Fruit fly (Drosophila melanogaster): Measurements from ENCODE around the gene CG13733.

Gene CG13733

DNA sequence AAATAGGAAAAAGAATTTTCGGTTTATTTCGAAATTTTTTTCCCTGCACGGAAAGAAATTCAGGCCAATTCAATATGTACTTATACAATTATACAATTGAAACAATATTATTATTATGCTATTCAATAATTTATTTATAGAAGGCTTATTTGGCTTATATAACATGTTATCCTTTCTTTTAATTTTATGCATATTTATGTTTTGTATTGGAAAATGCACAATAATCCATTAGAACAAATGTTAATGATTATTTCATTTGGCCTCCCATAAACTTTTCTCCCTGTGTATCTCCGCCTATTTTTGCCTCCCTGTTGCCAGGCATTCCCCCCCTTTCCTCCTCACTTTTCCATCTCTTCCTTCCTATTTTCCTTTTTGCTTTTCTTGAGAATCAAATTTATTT lies 30.8 kb downstream of the CG13733 start (continued):
- TF ChIP-seq Dad (GFP tag; optimal IDR thresholded peaks at IDR 0.05) (no peak), schlank (tag; optimal IDR thresholded peaks at IDR 0.05) (no peak), CG6689 (GFP tag; IDR thresholded peaks at IDR 0.05) (peak; percentile 38), Sry-β (GFP tag; optimal IDR thresholded peaks at IDR 0.05) (no peak), unc-4 (GFP tag; IDR thresholded peaks at IDR 0.05; ENCODE audit: partially characterized antibody) (no peak), CG5245 (GFP tag; optimal IDR thresholded peaks at IDR 0.05) (no peak), CG10543 (GFP tag; optimal IDR thresholded peaks at IDR 0.05) (peak; percentile 8), CrebB (tag; optimal IDR thresholded peaks at IDR 0.05) (no peak), CG7839 (tag; optimal IDR thresholded peaks at IDR 0.05) (peak; percentile 58), Adf1 (GFP tag; IDR thresholded peaks at IDR 0.05) (no peak), psq (GFP tag; optimal IDR thresholded peaks at IDR 0.05) (no peak), CG7357 (GFP tag; IDR thresholded peaks at IDR 0.05) (no peak), Side (GFP tag; optimal IDR thresholded peaks at IDR 0.05) (no peak), CG1233 (GFP tag; optimal IDR thresholded peaks at IDR 0.05) (no peak), CoRest (tag; optimal IDR thresholded peaks at IDR 0.05) (peak; percentile 38), zf30C (GFP tag; optimal IDR thresholded peaks at IDR 0.05) (peak; percentile 1), Dek (tag; optimal IDR thresholded peaks at IDR 0.05) (peak; percentile 19), CG2120 (GFP tag; optimal IDR thresholded peaks at IDR 0.05) (peak; percentile 38), HLH54F (GFP tag; optimal IDR thresholded peaks at IDR 0.05) (no peak), Oli (tag; optimal IDR thresholded peaks at IDR 0.05) (peak; percentile 16), E2f1 (GFP tag; IDR thresholded peaks at IDR 0.05) (0 out of 2 replicates have a peak, but pooled peaks have one; percentile 9), CG43689 (GFP tag; IDR thresholded peaks at IDR 0.05) (no peak), pfk (GFP tag; optimal IDR thresholded peaks at IDR 0.05) (no peak), Pdp1 (GFP tag; optimal IDR thresholded peaks at IDR 0.05) (no peak), HHEX (GFP tag; optimal IDR thresholded peaks at IDR 0.05) (peak; percentile 14), CG32772 (GFP tag; IDR thresholded peaks at IDR 0.05) (0 out of 2 replicates have a peak, but pooled peaks have one; percentile 27), Nf-YA (GFP tag; IDR thresholded peaks at IDR 0.05) (no peak), CG4424 (GFP tag; optimal IDR thresholded peaks at IDR 0.05) (peak; percentile 17), Xbp1 (GFP tag; optimal IDR thresholded peaks at IDR 0.05) (peak; percentile 34), sens (GFP tag) (no peak), CG2199 (GFP tag; IDR thresholded peaks at IDR 0.05) (no peak), Vsx1 (GFP tag; optimal IDR thresholded peaks at IDR 0.05) (no peak), Hmx (GFP tag; optimal IDR thresholded peaks at IDR 0.05) (no peak), eyg (GFP tag; optimal IDR thresholded peaks at IDR 0.05) (no peak), inv (GFP tag; IDR thresholded peaks at IDR 0.05; ENCODE audit: partially characterized antibody) (no peak), en (GFP tag; optimal IDR thresholded peaks at IDR 0.05) (no peak), CG12299 (tag; optimal IDR thresholded peaks at IDR 0.05) (no peak), CG16815 (GFP tag; optimal IDR thresholded peaks at IDR 0.05) (no peak), caup (GFP tag; optimal IDR thresholded peaks at IDR 0.05; ENCODE audit: severe bottlenecking) (peak; percentile 3), GATAe (GFP tag; conservative IDR thresholded peaks at IDR 0.05) (no peak), br (optimal IDR thresholded peaks at IDR 0.05) (no peak), Rfx (GFP tag; IDR thresholded peaks at IDR 0.05) (0 out of 2 replicates have a peak, but pooled peaks have one; percentile 17), crp (GFP tag; optimal IDR thresholded peaks at IDR 0.05) (no peak), nmo (GFP tag; optimal IDR thresholded peaks at IDR 0.05) (peak; percentile 19), CG17829 (tag; optimal IDR thresholded peaks at IDR 0.05) (peak; percentile 17), sd (tag; optimal IDR thresholded peaks at IDR 0.05) (no peak), org-1 (GFP tag; optimal IDR thresholded peaks at IDR 0.05) (peak; percentile 18), CG9215 (GFP tag; IDR thresholded peaks at IDR 0.05) (peak; percentile 16; the same call in 1 of the 2 replicates), sug (tag; optimal IDR thresholded peaks at IDR 0.05) (peak; percentile 33), fd96Cb (tag; optimal IDR thresholded peaks at IDR 0.05) (no peak), CG30403 (GFP tag; optimal IDR thresholded peaks at IDR 0.05) (peak; percentile 44)
